Fruit fly (Drosophila melanogaster) whole organism, adult: ENCODE data around the gene Prp18.

ENCODE experiments used
- bab1 ChIP-seq: fragments of 200-800 bp; sonication (Bioruptor generic); optimal IDR thresholded peaks from 3 replicates; lab custom pipeline; 2019; ENCODE audit warnings: missing biosample characterization, mild to moderate bottlenecking, missing genetic modification characterization, moderate library complexity
- cic ChIP-seq: fragments of 200-800 bp; sonication (Bioruptor generic); optimal IDR thresholded peaks from 2 replicates; lab custom pipeline; 2017; ENCODE audit warnings: missing biosample characterization, mild to moderate bottlenecking, missing genetic modification characterization, moderate library complexity
- ovo ChIP-seq: fragments of 200-800 bp; sonication (Bioruptor generic); optimal IDR thresholded peaks from 2 replicates; lab custom pipeline; 2016; ENCODE audit warnings: missing biosample characterization, missing genetic modification characterization

DNA sequence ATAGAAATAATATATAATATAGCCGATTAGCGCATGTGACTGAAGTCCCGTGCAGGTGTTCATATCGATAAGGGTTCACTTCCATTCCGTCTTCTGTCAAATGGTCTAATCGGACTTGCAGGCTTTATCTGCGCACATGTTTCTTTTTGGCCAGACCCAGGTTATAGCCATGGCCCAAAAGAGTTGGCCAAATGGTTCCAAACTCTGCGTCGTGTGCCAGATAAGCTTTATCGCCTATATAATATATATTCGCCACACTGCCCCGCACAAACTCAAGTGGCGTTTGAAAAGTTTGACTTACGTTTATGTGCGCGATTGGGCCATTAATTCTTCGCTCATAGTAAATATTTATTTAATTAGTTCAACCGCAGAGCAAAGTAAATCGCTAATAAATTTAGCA, 20.2 kb upstream of the Prp18 start:
- TF ChIP-seq cic (GFP tag; lab: Kevin White, UChicago) (peak; percentile 76), bab1 (GFP tag; lab: Kevin White, UChicago) (no peak), ovo (GFP tag; lab: Kevin White, UChicago) (no peak)
